Fruit fly (Drosophila melanogaster) whole organism, wandering third instar larva: ENCODE results near the gene CG12974.
A peak's percentile ranks its signal among the peaks of the same experiment; 100 is the strongest.

Experiments used
- Abd-B ChIP-seq: fragments of >200 bp; optimal IDR thresholded peaks from 2 replicates; lab custom pipeline; 2017; ENCODE audit warnings: missing biosample characterization, missing genetic modification characterization
- CG32264 ChIP-seq: fragments of 200-800 bp; sonication (Bioruptor generic); optimal IDR thresholded peaks from 2 replicates; lab custom pipeline; 2016; ENCODE audit warnings: missing biosample characterization, missing genetic modification characterization
- CG9705 ChIP-seq: fragments of 200-800 bp; sonication (Bioruptor generic); optimal IDR thresholded peaks from 2 replicates; lab custom pipeline; 2018; ENCODE audit warnings: missing biosample characterization, mild to moderate bottlenecking, missing genetic modification characterization
- CrebA ChIP-seq: fragments of 200-800 bp; sonication (Bioruptor generic); optimal IDR thresholded peaks from 2 replicates; lab custom pipeline; 2016; ENCODE audit warnings: missing biosample characterization, mild to moderate bottlenecking, missing genetic modification characterization, borderline replicate concordance
- Dfd ChIP-seq: fragments of >200 bp; optimal IDR thresholded peaks from 2 replicates; lab custom pipeline; 2017; ENCODE audit warnings: missing biosample characterization, missing genetic modification characterization
- Dif ChIP-seq: fragments of 200-275, 200-300 bp; sonication (Bioruptor generic); optimal IDR thresholded peaks from 2 replicates; lab custom pipeline; 2018; ENCODE audit warnings: missing biosample characterization, missing genetic modification characterization; ENCODE audit not compliant: partially characterized antibody
- GATAd ChIP-seq: sonication (Bioruptor generic); optimal IDR thresholded peaks from 2 replicates; lab custom pipeline; 2016; ENCODE audit warnings: missing biosample characterization, missing genetic modification characterization
- HLH106 ChIP-seq: fragments of 200-800 bp; optimal IDR thresholded peaks from 3 replicates; lab custom pipeline; 2019; ENCODE audit warnings: missing biosample characterization, mild to moderate bottlenecking, missing genetic modification characterization, moderate library complexity
- Hnf4 ChIP-seq: fragments of 200-800 bp; sonication (Bioruptor generic); optimal IDR thresholded peaks from 2 replicates; lab custom pipeline; 2016; ENCODE audit warnings: missing biosample characterization, mild to moderate bottlenecking, missing genetic modification characterization
- Hr83 ChIP-seq: fragments of 200-300 bp; sonication (Bioruptor generic); optimal IDR thresholded peaks from 2 replicates; lab custom pipeline; 2016; ENCODE audit warnings: missing biosample characterization, mild to moderate bottlenecking, missing genetic modification characterization, moderate library complexity; ENCODE audit not compliant: poor library complexity, severe bottlenecking
- Jra ChIP-seq: sonication (Bioruptor generic); optimal IDR thresholded peaks from 2 replicates; lab custom pipeline; 2016; ENCODE audit warnings: missing biosample characterization, missing genetic modification characterization
- Mio ChIP-seq: sonication (Bioruptor generic); optimal IDR thresholded peaks from 2 replicates; lab custom pipeline; 2016; ENCODE audit warnings: missing biosample characterization, missing genetic modification characterization
- Myc ChIP-seq: fragments of >200 bp; optimal IDR thresholded peaks from 2 replicates; lab custom pipeline; 2017
- N ChIP-seq: fragments of >200 bp; optimal IDR thresholded peaks from 2 replicates; lab custom pipeline; 2018; ENCODE audit warnings: missing biosample characterization, missing external identifiers, missing genetic modification characterization
- OdsH ChIP-seq: fragments of 200-800 bp; sonication (Bioruptor generic); optimal IDR thresholded peaks from 2 replicates; lab custom pipeline; 2016; ENCODE audit warnings: missing biosample characterization, mild to moderate bottlenecking, missing genetic modification characterization
- Rel ChIP-seq, 2 experiments: fragments of 200-800 bp; sonication (Bioruptor generic) in 1 of 2; optimal IDR thresholded peaks; 2 replicates in 1 of 2; 3 replicates in 1 of 2; lab custom pipeline; 2016 to 2019; ENCODE audit warnings: mild to moderate bottlenecking in 2 of 2, missing biosample characterization in 2 of 2, missing genetic modification characterization in 2 of 2, moderate library complexity in 1 of 2
- Sp1 ChIP-seq: fragments of 200-800 bp; sonication (Bioruptor generic); optimal IDR thresholded peaks from 3 replicates; lab custom pipeline; 2019; ENCODE audit warnings: missing biosample characterization, mild to moderate bottlenecking, missing genetic modification characterization, moderate library complexity
- Vsx2 ChIP-seq: fragments of 200-300, 225-300 bp; sonication (Bioruptor generic); optimal IDR thresholded peaks from 2 replicates; lab custom pipeline; 2018; ENCODE audit warnings: missing biosample characterization, missing genetic modification characterization; ENCODE audit not compliant: partially characterized antibody
- br ChIP-seq: fragments of 200-800 bp; sonication (Bioruptor generic); optimal IDR thresholded peaks from 2 replicates; lab custom pipeline; 2016; ENCODE audit warnings: missing biosample characterization, missing genetic modification characterization
- brk ChIP-seq: fragments of 200-800 bp; sonication (Bioruptor generic); optimal IDR thresholded peaks from 2 replicates; lab custom pipeline; 2016; ENCODE audit warnings: missing biosample characterization, mild to moderate bottlenecking, missing genetic modification characterization
- dl ChIP-seq, 2 experiments: fragments of 175-275, 200-275 bp in 1 of 2; fragments of 200-275 bp in 1 of 2; sonication (Bioruptor generic); optimal IDR thresholded peaks; lab custom pipeline; 2018; ENCODE audit warnings: mild to moderate bottlenecking in 2 of 2, missing biosample characterization in 2 of 2, missing genetic modification characterization in 2 of 2, moderate library complexity in 2 of 2; ENCODE audit not compliant: partially characterized antibody in 2 of 2, insufficient read depth in 1 of 2
- dsf ChIP-seq: sonication (Bioruptor generic); optimal IDR thresholded peaks from 2 replicates; lab custom pipeline; 2016; ENCODE audit warnings: missing biosample characterization, missing genetic modification characterization, borderline replicate concordance
- ey ChIP-seq: fragments of 200-800 bp; sonication (Bioruptor generic); optimal IDR thresholded peaks from 2 replicates; lab custom pipeline; 2016; ENCODE audit warnings: missing biosample characterization, missing genetic modification characterization
- foxo ChIP-seq, 2 experiments: fragments of 200-800 bp; sonication (Bioruptor generic); optimal IDR thresholded peaks; 2 replicates in 1 of 2; 3 replicates in 1 of 2; lab custom pipeline; 2016 to 2017; ENCODE audit warnings: missing biosample characterization in 2 of 2, missing genetic modification characterization in 2 of 2
- fru ChIP-seq: fragments of 200-800 bp; sonication (Bioruptor generic); optimal IDR thresholded peaks from 3 replicates; lab custom pipeline; 2016; ENCODE audit warnings: missing biosample characterization, mild to moderate bottlenecking, missing genetic modification characterization
- h ChIP-seq: fragments of 200-800 bp; sonication (Bioruptor generic); optimal IDR thresholded peaks from 3 replicates; lab custom pipeline; 2016; ENCODE audit warnings: missing biosample characterization, mild to moderate bottlenecking, missing genetic modification characterization
- jim ChIP-seq: fragments of 175-275, 200-325 bp; sonication (Bioruptor generic); optimal IDR thresholded peaks from 2 replicates; lab custom pipeline; 2016; ENCODE audit warnings: missing biosample characterization, mild to moderate bottlenecking, missing genetic modification characterization
- lola ChIP-seq: fragments of >200 bp; optimal IDR thresholded peaks from 2 replicates; lab custom pipeline; 2017; ENCODE audit warnings: missing biosample characterization, missing genetic modification characterization
- psq ChIP-seq: fragments of 200-800 bp; sonication (Bioruptor generic); optimal IDR thresholded peaks from 3 replicates; lab custom pipeline; 2017; ENCODE audit warnings: missing biosample characterization, mild to moderate bottlenecking, missing genetic modification characterization, moderate library complexity
- rgr ChIP-seq: fragments of 200-800 bp; sonication (Bioruptor generic); optimal IDR thresholded peaks from 3 replicates; lab custom pipeline; 2016; ENCODE audit warnings: missing biosample characterization, mild to moderate bottlenecking, missing genetic modification characterization
- sage ChIP-seq: fragments of 200-800 bp; sonication (Bioruptor generic); optimal IDR thresholded peaks from 2 replicates; lab custom pipeline; 2016; ENCODE audit warnings: missing biosample characterization, mild to moderate bottlenecking, missing genetic modification characterization
- sv ChIP-seq: fragments of 200-800 bp; sonication (Bioruptor generic); optimal IDR thresholded peaks from 3 replicates; lab custom pipeline; 2016; ENCODE audit warnings: missing biosample characterization, missing genetic modification characterization
- tai ChIP-seq: sonication (Bioruptor generic); optimal IDR thresholded peaks from 2 replicates; lab custom pipeline; 2016; ENCODE audit warnings: missing biosample characterization, missing genetic modification characterization
- usp ChIP-seq: fragments of >200 bp; optimal IDR thresholded peaks from 2 replicates; lab custom pipeline; 2017; ENCODE audit warnings: missing biosample characterization, missing genetic modification characterization

CG12974 gene

DNA sequence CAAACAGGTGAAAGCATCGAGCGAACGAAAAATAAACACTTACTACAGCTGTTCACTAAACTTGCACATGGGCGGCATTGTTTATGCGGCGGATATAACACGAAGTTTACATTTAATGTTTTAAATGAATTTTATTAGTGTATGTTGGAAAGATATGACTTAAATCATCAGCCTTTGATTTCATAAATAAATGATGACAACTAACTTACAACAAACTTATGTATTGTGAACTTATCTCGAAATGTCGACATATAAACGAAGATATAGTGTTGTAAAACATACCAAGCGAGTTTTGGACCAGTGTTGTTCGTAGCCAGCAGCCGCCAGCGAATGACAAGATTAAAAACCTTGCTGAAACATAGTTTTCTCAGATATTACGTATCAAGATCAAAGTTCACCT is 18.6 kb upstream of the CG12974 start, which contains the start of the genes CG11309 and CG7632 (continued):
- TF ChIP-seq psq (GFP tag; lab: Kevin White, UChicago): peak; percentile 98

DNA sequence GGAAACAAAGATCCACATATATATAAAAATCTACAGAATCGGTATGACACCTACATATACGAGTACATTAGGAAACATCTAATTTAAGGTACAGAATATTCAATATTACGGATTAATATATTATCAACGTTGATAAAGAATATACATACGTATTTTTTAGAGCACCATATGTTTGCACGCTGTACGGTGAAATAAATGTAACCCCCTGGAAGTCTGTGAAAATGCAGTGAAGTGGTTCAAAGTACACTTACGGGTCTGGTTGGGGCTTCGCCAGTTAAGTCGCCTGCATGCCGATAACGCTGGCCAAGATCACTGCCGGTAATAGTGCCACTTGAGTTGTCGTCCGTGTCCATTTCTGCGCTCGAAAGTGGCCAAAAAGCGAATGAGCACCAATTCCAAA is 17.9 kb upstream of the CG12974 start:
- TF ChIP-seq sv (GFP tag; lab: Kevin White, UChicago): no peak
- no peak for TF ChIP-seq fru (GFP tag; lab: Kevin White, UChicago)
- TF ChIP-seq Rel (GFP tag; optimal IDR thresholded peaks at IDR 0.05; lab: Kevin White, UChicago): no peak
- TF ChIP-seq Rel (tag; optimal IDR thresholded peaks at IDR 0.05; lab: Kevin White, UChicago): no peak
- no peak for TF ChIP-seq CG32264 (GFP tag; lab: Kevin White, UChicago)
- TF ChIP-seq psq (GFP tag; lab: Kevin White, UChicago): no peak
- no peak for TF ChIP-seq Sp1 (GFP tag; lab: Kevin White, UChicago)
- no peak for TF ChIP-seq OdsH (GFP tag; lab: Kevin White, UChicago)
- no peak for TF ChIP-seq dsf (GFP tag; lab: Kevin White, UChicago)
- TF ChIP-seq Myc: no peak
- TF ChIP-seq Dif: peak; percentile 28
- no peak for TF ChIP-seq N
- no peak for TF ChIP-seq br
- TF ChIP-seq usp (GFP tag; lab: Kevin White, UChicago): no peak
- TF ChIP-seq Dfd (GFP tag; lab: Kevin White, UChicago): no peak
- no peak for TF ChIP-seq CrebA (GFP tag; lab: Kevin White, UChicago)
- no peak for TF ChIP-seq tai (GFP tag; lab: Kevin White, UChicago)
- TF ChIP-seq Hnf4 (GFP tag; lab: Kevin White, UChicago): peak; percentile 35

DNA sequence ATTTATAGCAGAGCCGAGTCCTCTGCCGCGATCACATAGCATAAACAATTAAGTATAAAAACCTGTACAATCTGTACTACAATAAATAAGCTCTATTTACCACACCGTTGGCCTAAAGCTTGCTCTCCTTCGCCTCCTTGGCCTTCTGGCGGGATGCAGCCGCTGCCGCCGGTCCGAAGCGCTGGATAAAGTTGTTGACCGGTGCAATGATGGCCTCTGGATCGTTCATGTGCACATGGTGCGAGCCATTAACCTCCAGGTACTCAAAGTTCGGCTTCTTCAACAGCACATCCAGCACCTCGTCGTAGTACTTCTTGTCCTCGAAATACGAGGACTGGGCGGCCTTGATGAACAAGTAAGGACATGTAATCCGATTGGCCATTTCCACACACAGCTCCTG is 16.7 kb upstream of the CG12974 start:
- no peak for TF ChIP-seq brk (GFP tag; lab: Kevin White, UChicago)
- no peak for TF ChIP-seq Hr83 (GFP tag; lab: Kevin White, UChicago)
- TF ChIP-seq HLH106 (tag; lab: Kevin White, UChicago): no peak
- no peak for TF ChIP-seq CrebA (GFP tag; lab: Kevin White, UChicago)
- no peak for TF ChIP-seq h (GFP tag; lab: Kevin White, UChicago)
- TF ChIP-seq sage (GFP tag; lab: Kevin White, UChicago): no peak
- no peak for TF ChIP-seq CG9705 (GFP tag; lab: Kevin White, UChicago)
- no peak for TF ChIP-seq usp (GFP tag; lab: Kevin White, UChicago)
- no peak for TF ChIP-seq Jra (GFP tag; lab: Kevin White, UChicago)
- TF ChIP-seq psq (GFP tag; lab: Kevin White, UChicago): no peak
- no peak for TF ChIP-seq Dfd (GFP tag; lab: Kevin White, UChicago)
- no peak for TF ChIP-seq Abd-B
- no peak for TF ChIP-seq Vsx2
- TF ChIP-seq N: no peak

DNA sequence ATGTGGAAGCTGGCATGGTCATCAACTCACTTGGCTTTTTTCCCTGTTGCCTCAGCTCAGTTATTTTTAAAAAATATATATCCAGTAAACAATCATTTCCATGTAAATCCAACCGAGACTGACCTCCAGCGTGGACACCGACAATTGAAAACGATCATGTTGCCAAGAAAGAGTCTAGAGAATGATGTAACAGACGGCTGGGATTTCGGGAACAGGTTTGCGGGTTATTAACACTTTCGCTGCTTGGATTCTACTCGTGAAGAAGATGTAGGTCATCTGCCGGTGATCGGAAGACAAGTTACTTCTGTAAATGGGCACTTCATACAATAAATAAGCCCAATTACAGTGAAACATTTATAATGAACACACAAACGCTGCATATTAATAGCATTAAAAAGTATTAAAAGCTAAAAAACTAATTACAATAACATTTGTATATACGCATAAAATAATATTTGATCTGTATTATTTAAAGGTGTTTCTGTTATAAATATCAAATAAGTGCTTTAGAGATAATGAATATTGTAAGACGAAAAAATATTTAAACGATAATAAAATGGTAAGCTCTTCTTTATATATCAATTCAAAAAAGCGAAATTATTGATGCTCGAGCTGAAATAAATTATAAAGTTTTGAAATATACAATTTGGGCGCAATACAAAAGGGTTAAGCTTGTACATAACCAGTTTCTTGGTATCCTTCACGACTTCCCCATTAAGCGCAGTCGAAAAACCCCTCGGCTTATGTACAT is 16.1 kb upstream of the CG12974 start:
- TF ChIP-seq rgr (GFP tag; lab: Kevin White, UChicago): no peak
- no peak for TF ChIP-seq fru (GFP tag; lab: Kevin White, UChicago)
- no peak for TF ChIP-seq br
- no peak for TF ChIP-seq foxo (GFP tag; optimal IDR thresholded peaks at IDR 0.05; lab: Kevin White, UChicago)
- TF ChIP-seq lola (GFP tag; lab: Kevin White, UChicago): no peak
- TF ChIP-seq jim (GFP tag; lab: Kevin White, UChicago): no peak
- TF ChIP-seq ey (GFP tag; lab: Kevin White, UChicago): no peak
- no peak for TF ChIP-seq Hr83 (GFP tag; lab: Kevin White, UChicago)
- no peak for TF ChIP-seq GATAd (GFP tag; lab: Kevin White, UChicago)
- TF ChIP-seq dl (GFP tag; optimal IDR thresholded peaks at IDR 0.05; lab: Kevin White, UChicago; ENCODE audit: insufficient read depth in 1 of 2, partially characterized antibody in 2 of 2): no peak
- TF ChIP-seq Dfd (GFP tag; lab: Kevin White, UChicago): no peak
- TF ChIP-seq tai (GFP tag; lab: Kevin White, UChicago): no peak
- TF ChIP-seq Hnf4 (GFP tag; lab: Kevin White, UChicago): no peak
- TF ChIP-seq Mio (GFP tag; lab: Kevin White, UChicago): no peak
- no peak for TF ChIP-seq brk (GFP tag; lab: Kevin White, UChicago)
- no peak for TF ChIP-seq CG32264 (GFP tag; lab: Kevin White, UChicago)
